Worm (Caenorhabditis elegans): ENCODE measurements around the gene nep-1.

DNA sequence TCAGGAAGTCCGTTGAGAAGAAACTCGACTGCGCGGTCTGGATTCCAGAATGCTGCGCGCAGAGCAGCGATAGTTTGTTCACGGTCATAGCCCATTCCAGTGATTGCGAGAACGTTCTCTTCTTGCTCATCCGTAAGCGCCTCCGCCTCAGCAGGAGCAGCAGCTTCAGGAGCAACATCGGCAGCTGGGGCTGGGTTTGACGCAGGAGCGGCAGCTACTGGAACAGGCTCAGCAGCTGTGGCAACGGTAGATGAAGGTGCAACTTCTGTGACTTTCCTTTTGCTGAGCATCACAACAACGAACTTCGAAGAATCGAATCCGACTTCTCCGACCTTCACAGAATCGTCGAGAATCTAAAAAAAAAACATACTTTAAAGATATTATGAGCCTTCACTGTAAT, 4.9 kb downstream of the nep-1 start:
- TF ChIP-seq elt-3 (tag; optimal IDR thresholded peaks at IDR 0.05) (no peak), nhr-76 (tag; optimal IDR thresholded peaks at IDR 0.05) (no peak), unc-39 (tag; optimal IDR thresholded peaks at IDR 0.05) (no peak)
